Worm (Caenorhabditis elegans) whole organism, L4 larva: ENCODE measurements around the gene W03D2.9.

Experiments used
- Y48G9A.11 ChIP-seq: fragments of 200-800 bp; sonication (Bioruptor generic); IDR thresholded peaks from 2 replicates; pipeline ENCODE4 v1.3.6; 2022; ENCODE audit warnings: missing genetic modification reagents, missing genetic modification characterization, missing compliant biosample characterization
- aly-2 ChIP-seq: sonication (generic microtip); optimal IDR thresholded peaks from 2 replicates; lab custom pipeline; 2018; ENCODE audit warnings: missing biosample characterization, missing genetic modification characterization
- ceh-62 ChIP-seq: sonication (generic microtip); optimal IDR thresholded peaks from 2 replicates; lab custom pipeline; 2017; ENCODE audit warnings: missing biosample characterization, missing genetic modification characterization
- daf-8 ChIP-seq: fragments of 200-800 bp; sonication (Bioruptor generic); IDR thresholded peaks from 2 replicates; pipeline ENCODE4 v1.3.6; 2022; ENCODE audit warnings: missing genetic modification characterization, missing compliant biosample characterization
- dmd-9 ChIP-seq: fragments of 200-800 bp; sonication (Bioruptor generic); IDR thresholded peaks from 2 replicates; pipeline ENCODE4 v1.3.6; 2022; ENCODE audit warnings: missing genetic modification reagents, missing genetic modification characterization, missing compliant biosample characterization
- nhr-28 ChIP-seq: fragments of 150-350 bp; optimal IDR thresholded peaks from 2 replicates; lab custom pipeline; 2014; ENCODE audit warnings: missing biosample characterization, missing genetic modification characterization
- nhr-76 ChIP-seq: fragments of 150-350 bp; optimal IDR thresholded peaks from 2 replicates; lab custom pipeline; 2014; ENCODE audit warnings: missing biosample characterization, missing genetic modification characterization
- skn-1 ChIP-seq: fragments of 150-350 bp; optimal IDR thresholded peaks from 2 replicates; lab custom pipeline; 2014; ENCODE audit warnings: missing biosample characterization, missing genetic modification characterization
- snpc-4 ChIP-seq: fragments of 150-350 bp; optimal IDR thresholded peaks from 2 replicates; lab custom pipeline; 2014; ENCODE audit warnings: missing biosample characterization, missing genetic modification characterization
- unc-130 ChIP-seq: sonication (generic microtip); optimal IDR thresholded peaks from 2 replicates; lab custom pipeline; 2016; ENCODE audit warnings: missing genetic modification reagents, missing genetic modification characterization, missing compliant biosample characterization
- zag-1 ChIP-seq: fragments of 150-350 bp; optimal IDR thresholded peaks from 2 replicates; lab custom pipeline; 2014; ENCODE audit warnings: missing biosample characterization, missing genetic modification characterization

DNA sequence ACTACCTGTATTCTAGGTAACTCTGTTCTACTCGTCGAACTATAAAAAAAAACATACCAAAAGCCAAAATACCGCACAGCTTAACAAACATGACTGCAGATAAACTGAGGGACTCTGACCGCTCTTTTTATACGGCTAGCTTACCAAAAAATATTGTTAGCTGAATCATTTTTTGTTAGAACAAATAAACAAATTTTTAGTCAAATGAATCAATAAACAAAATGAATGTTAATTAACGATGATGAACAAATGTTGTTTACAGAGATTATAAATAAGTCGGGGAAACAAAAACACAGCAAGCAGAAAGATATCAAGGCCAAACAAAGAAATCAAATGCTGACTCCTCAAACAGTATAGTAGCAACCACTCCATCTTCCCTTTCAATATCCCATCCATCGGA is 10.9 kb downstream of the W03D2.9 start, which contains the start of gene ilys-6:
- TF ChIP-seq skn-1 (tag; lab: Kevin White, UChicago) (no peak), nhr-28 (no peak), aly-2 (no peak), unc-130 (GFP tag; lab: Kevin White, UChicago) (no peak), snpc-4 (tag; lab: Kevin White, UChicago) (no peak), nhr-76 (tag; lab: Kevin White, UChicago) (no peak), Y48G9A.11 (GFP tag; lab: Robert Waterston, UW) (no peak), ceh-62 (no peak), zag-1 (no peak), daf-8 (no peak), dmd-9 (GFP tag; lab: Robert Waterston, UW) (no peak)
